Worm (Caenorhabditis elegans) whole organism, late embryonic: ENCODE measurements around the gene rpoa-1.

Experiments
- C08G9.2 ChIP-seq: sonication (generic microtip); optimal IDR thresholded peaks from 2 replicates; lab custom pipeline; 2016; ENCODE audit warnings: mild to moderate bottlenecking, missing genetic modification characterization, moderate library complexity, missing compliant biosample characterization
- C38D4.7 ChIP-seq: fragments of 200-800 bp; sonication (Bioruptor generic); optimal IDR thresholded peaks from 2 replicates; lab custom pipeline; 2018; ENCODE audit warnings: mild to moderate bottlenecking, missing genetic modification characterization, moderate library complexity, missing compliant biosample characterization
- F13H6.1 ChIP-seq: sonication (generic microtip); optimal IDR thresholded peaks from 2 replicates; lab custom pipeline; 2016; ENCODE audit warnings: missing genetic modification characterization, missing compliant biosample characterization
- K02D7.2 ChIP-seq: sonication (generic microtip); optimal IDR thresholded peaks from 2 replicates; lab custom pipeline; 2017; ENCODE audit warnings: mild to moderate bottlenecking, missing genetic modification characterization, missing compliant biosample characterization
- T23F11.4 ChIP-seq: fragments of 200-800 bp; sonication (Bioruptor generic); optimal IDR thresholded peaks from 2 replicates; lab custom pipeline; 2018; ENCODE audit warnings: mild to moderate bottlenecking, missing genetic modification characterization, missing compliant biosample characterization
- Y22D7AL.16 ChIP-seq: sonication (generic microtip); optimal IDR thresholded peaks from 2 replicates; lab custom pipeline; 2016; ENCODE audit warnings: missing genetic modification characterization, missing compliant biosample characterization
- ceh-18 ChIP-seq: sonication (generic microtip); optimal IDR thresholded peaks from 2 replicates; lab custom pipeline; 2016; ENCODE audit warnings: missing genetic modification characterization, missing compliant biosample characterization
- ceh-19 ChIP-seq: fragments of 200-800 bp; sonication (Bioruptor generic); optimal IDR thresholded peaks from 2 replicates; lab custom pipeline; 2018; ENCODE audit warnings: mild to moderate bottlenecking, missing genetic modification characterization, missing compliant biosample characterization
- ceh-22 ChIP-seq: sonication (generic microtip); optimal IDR thresholded peaks from 2 replicates; lab custom pipeline; 2017; ENCODE audit warnings: missing biosample characterization, missing genetic modification characterization
- ceh-24 ChIP-seq: sonication (generic microtip); optimal IDR thresholded peaks from 2 replicates; lab custom pipeline; 2016; ENCODE audit warnings: mild to moderate bottlenecking, missing genetic modification characterization, missing compliant biosample characterization
- ceh-6 ChIP-seq: fragments of 200-800 bp; sonication (Bioruptor generic); optimal IDR thresholded peaks from 2 replicates; lab custom pipeline; 2018; ENCODE audit warnings: mild to moderate bottlenecking, missing genetic modification characterization, missing compliant biosample characterization
- ceh-9 ChIP-seq: sonication (generic microtip); optimal IDR thresholded peaks from 2 replicates; lab custom pipeline; 2016; ENCODE audit warnings: mild to moderate bottlenecking, missing genetic modification characterization, inconsistent platforms, missing compliant biosample characterization
- elt-2 ChIP-seq: sonication (generic microtip); optimal IDR thresholded peaks from 2 replicates; lab custom pipeline; 2016; ENCODE audit warnings: missing genetic modification reagents, missing genetic modification characterization, missing compliant biosample characterization
- ets-4 ChIP-seq: sonication (generic microtip); optimal IDR thresholded peaks from 2 replicates; lab custom pipeline; 2016; ENCODE audit warnings: missing genetic modification characterization, missing compliant biosample characterization
- fax-1 ChIP-seq: sonication (generic microtip); optimal IDR thresholded peaks from 2 replicates; lab custom pipeline; 2016; ENCODE audit warnings: missing genotype, missing genetic modification characterization, missing compliant biosample characterization
- fkh-10 ChIP-seq: fragments of 150-350 bp; optimal IDR thresholded peaks from 2 replicates; lab custom pipeline; 2014; ENCODE audit warnings: missing biosample characterization, missing genetic modification reagents, missing genetic modification characterization
- fkh-6 ChIP-seq: sonication (generic microtip); optimal IDR thresholded peaks from 2 replicates; lab custom pipeline; 2016; ENCODE audit warnings: missing genetic modification characterization, missing compliant biosample characterization
- hlh-15 ChIP-seq: sonication (generic microtip); optimal IDR thresholded peaks from 2 replicates; lab custom pipeline; 2016; ENCODE audit warnings: missing genetic modification characterization, missing compliant biosample characterization
- hlh-30 ChIP-seq: sonication (generic microtip); optimal IDR thresholded peaks from 2 replicates; lab custom pipeline; 2017; ENCODE audit warnings: antibody characterized with exemption, missing genetic modification characterization, missing compliant biosample characterization; ENCODE audit not compliant: insufficient read depth
- hlh-6 ChIP-seq: sonication (generic microtip); optimal IDR thresholded peaks from 2 replicates; lab custom pipeline; 2016; ENCODE audit warnings: missing genotype, missing genetic modification characterization, missing compliant biosample characterization
- lim-6 ChIP-seq: sonication (generic microtip); optimal IDR thresholded peaks from 2 replicates; lab custom pipeline; 2016; ENCODE audit warnings: missing genetic modification characterization, missing compliant biosample characterization
- lin-11 ChIP-seq: fragments of 200-800 bp; sonication (Bioruptor generic); optimal IDR thresholded peaks from 2 replicates; lab custom pipeline; 2018; ENCODE audit warnings: mild to moderate bottlenecking, missing genetic modification characterization, missing compliant biosample characterization
- mec-3 ChIP-seq: sonication (generic microtip); optimal IDR thresholded peaks from 2 replicates; lab custom pipeline; 2016; ENCODE audit warnings: borderline replicate concordance, missing genetic modification characterization, missing compliant biosample characterization
- odd-2 ChIP-seq: sonication (generic microtip); optimal IDR thresholded peaks from 2 replicates; lab custom pipeline; 2017; ENCODE audit warnings: antibody characterized with exemption, mild to moderate bottlenecking, missing genetic modification characterization, missing compliant biosample characterization
- pag-3 ChIP-seq: sonication (generic microtip); optimal IDR thresholded peaks from 2 replicates; lab custom pipeline; 2016; ENCODE audit warnings: missing compliant biosample characterization, missing genetic modification characterization, borderline replicate concordance
- ref-2 ChIP-seq: sonication (generic microtip); optimal IDR thresholded peaks from 2 replicates; lab custom pipeline; 2016; ENCODE audit warnings: missing genetic modification characterization, missing compliant biosample characterization
- sox-4 ChIP-seq: sonication (generic microtip); optimal IDR thresholded peaks from 2 replicates; lab custom pipeline; 2017; ENCODE audit warnings: mild to moderate bottlenecking, missing genetic modification characterization, inconsistent platforms, missing compliant biosample characterization
- syd-9 ChIP-seq: sonication (generic microtip); optimal IDR thresholded peaks from 2 replicates; lab custom pipeline; 2016; ENCODE audit warnings: mild to moderate bottlenecking, missing genetic modification characterization, moderate library complexity, missing compliant biosample characterization
- tbx-2 ChIP-seq: sonication (generic microtip); optimal IDR thresholded peaks from 2 replicates; lab custom pipeline; 2016; ENCODE audit warnings: missing genetic modification characterization, missing compliant biosample characterization
- tbx-7 ChIP-seq: sonication (generic microtip); optimal IDR thresholded peaks from 2 replicates; lab custom pipeline; 2016; ENCODE audit warnings: missing genotype, missing genetic modification characterization, missing compliant biosample characterization
- unc-55 ChIP-seq: sonication (generic microtip); optimal IDR thresholded peaks from 2 replicates; lab custom pipeline; 2017; ENCODE audit warnings: missing biosample characterization, missing genetic modification reagents, missing genetic modification characterization
- unc-86 ChIP-seq: sonication (generic microtip); optimal IDR thresholded peaks from 2 replicates; lab custom pipeline; 2016; ENCODE audit warnings: missing genetic modification characterization, missing compliant biosample characterization
- zip-5 ChIP-seq: sonication (generic microtip); optimal IDR thresholded peaks from 2 replicates; lab custom pipeline; 2016; ENCODE audit warnings: missing genetic modification characterization, missing compliant biosample characterization

The rpoa-1 gene

ce11 chrII:13695343-13696332 is 1.0 kb upstream of the rpoa-1 start, which contains the start of gene kqt-3:
Gene kqt-3 (plus strand): TSS chrII:13696282.
- TF ChIP-seq elt-2 (tag; lab: Kevin White, UChicago) (no peak), sox-4 (tag; lab: Kevin White, UChicago) (no peak), pag-3 (no peak), ceh-6 (no peak), Y22D7AL.16 (tag; lab: Kevin White, UChicago) (no peak), ceh-19 (GFP tag; lab: Kevin White, UChicago) (no peak), ceh-9 (tag; lab: Kevin White, UChicago) (no peak), ceh-24 (no peak), C38D4.7 (GFP tag; lab: Kevin White, UChicago) (no peak), unc-55 (GFP tag; lab: Kevin White, UChicago) (no peak), fkh-6 (no peak), fkh-10 (GFP tag; lab: Kevin White, UChicago) (no peak), fax-1 (tag; lab: Kevin White, UChicago) (no peak)
- TF ChIP-seq, all 69 proteins: peak for 0

DNA sequence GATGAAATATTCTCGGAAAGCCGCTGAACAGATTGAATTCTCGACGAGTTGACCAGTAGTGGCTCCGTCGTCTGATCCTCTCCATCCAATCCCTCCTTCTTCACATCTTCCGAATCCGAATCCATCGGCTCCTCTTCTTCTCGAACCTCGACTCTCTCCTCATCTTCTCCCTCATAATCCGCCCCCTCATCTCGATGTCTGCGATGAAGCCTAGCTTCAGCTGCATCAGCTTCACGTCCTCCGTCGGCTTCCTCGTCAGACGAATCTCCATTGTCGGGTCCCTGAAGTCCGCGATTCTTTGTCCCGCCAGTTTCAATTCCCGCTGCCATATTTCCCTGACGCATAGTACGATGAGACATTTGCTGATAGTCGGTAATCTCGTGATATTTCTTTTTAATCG is 9.0 kb downstream of the rpoa-1 start:
- TF ChIP-seq unc-86 (tag; lab: Kevin White, UChicago) (no peak), odd-2 (tag; lab: Kevin White, UChicago) (no peak), ceh-22 (tag; lab: Kevin White, UChicago) (no peak), ref-2 (tag; lab: Kevin White, UChicago) (no peak), ets-4 (tag; lab: Kevin White, UChicago) (no peak), zip-5 (tag; lab: Kevin White, UChicago) (no peak), syd-9 (no peak), pag-3 (no peak), hlh-15 (tag; lab: Kevin White, UChicago) (no peak), fkh-6 (no peak), T23F11.4 (GFP tag; lab: Kevin White, UChicago) (no peak), F13H6.1 (tag; lab: Kevin White, UChicago) (no peak), C08G9.2 (tag; lab: Kevin White, UChicago) (no peak), hlh-30 (tag; lab: Kevin White, UChicago) (no peak), ceh-19 (GFP tag; lab: Kevin White, UChicago) (no peak), lin-11 (no peak), tbx-2 (tag; lab: Kevin White, UChicago) (no peak)
- TF ChIP-seq, all 69 proteins: peak for 0

ce11 chrII:13681063-13681462 is 13.5 kb downstream of the rpoa-1 start:
- TF ChIP-seq ceh-18, result no peak
- TF ChIP-seq sox-4 (tag; lab: Kevin White, UChicago), result no peak
- TF ChIP-seq K02D7.2, result no peak
- TF ChIP-seq, all 69 proteins: peak for 0

DNA sequence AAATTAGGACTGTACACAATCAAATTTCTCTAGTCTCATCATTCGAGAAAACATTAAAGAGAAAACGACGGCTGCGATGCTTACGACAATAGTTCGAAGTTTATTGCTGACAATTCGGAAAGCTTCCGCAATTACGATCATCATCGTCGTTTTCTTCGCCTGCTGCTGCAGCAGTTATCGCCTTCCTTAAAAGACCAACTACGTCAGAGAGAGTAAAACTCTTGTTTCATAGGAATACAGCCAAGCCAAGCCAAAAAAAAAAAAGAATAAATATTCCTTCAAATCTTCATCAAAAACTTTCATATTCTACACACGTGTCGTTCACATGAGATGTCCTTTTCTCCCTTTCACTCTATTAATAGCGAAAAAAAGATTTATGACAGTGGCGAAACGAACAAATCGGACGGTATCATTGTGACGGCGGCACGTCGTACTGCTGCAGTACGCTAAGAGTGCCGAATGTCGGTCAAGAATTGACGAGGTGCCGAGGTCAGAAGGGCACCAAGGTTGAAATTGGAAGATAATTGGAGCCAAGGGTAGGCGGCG is 14.7 kb downstream of the rpoa-1 start:
- TF ChIP-seq mec-3 (tag; lab: Kevin White, UChicago) (no peak), lim-6 (tag; lab: Kevin White, UChicago) (no peak), hlh-6 (tag; lab: Kevin White, UChicago) (no peak), K02D7.2 (no peak), tbx-7 (no peak)
